Fruit fly (Drosophila melanogaster) whole organism, embryonic: ENCODE measurements around the gene CG15930.

Source experiments
- Atf6 ChIP-seq: fragments of 200-800 bp; sonication (Bioruptor generic); IDR thresholded peaks from 2 replicates; pipeline ENCODE4 v1.3.6; 2022; ENCODE audit warnings: missing biosample characterization, missing genetic modification characterization
- BtbVII ChIP-seq: fragments of 200-800 bp; sonication (Bioruptor generic); optimal IDR thresholded peaks from 3 replicates; lab custom pipeline; 2017; ENCODE audit warnings: missing biosample characterization, mild to moderate bottlenecking, missing genetic modification characterization
- CG11247 ChIP-seq: fragments of 200-800 bp; sonication (Bioruptor generic); IDR thresholded peaks from 2 replicates; pipeline ENCODE4 v1.3.6; 2022; ENCODE audit warnings: missing biosample characterization, missing genetic modification characterization
- CG11504 ChIP-seq: fragments of 200-800 bp; sonication (Bioruptor generic); optimal IDR thresholded peaks from 3 replicates; lab custom pipeline; 2019; ENCODE audit warnings: missing biosample characterization, mild to moderate bottlenecking, missing genetic modification characterization, moderate library complexity
- CG13287 ChIP-seq: fragments of 200-800 bp; sonication (Bioruptor generic); IDR thresholded peaks from 2 replicates; pipeline ENCODE4 v1.3.6; 2022; ENCODE audit warnings: missing biosample characterization, missing genetic modification characterization; ENCODE audit not compliant: partially characterized antibody
- CG13894 ChIP-seq: fragments of 200-800 bp; sonication (Bioruptor generic); optimal IDR thresholded peaks from 3 replicates; lab custom pipeline; 2018; ENCODE audit warnings: missing biosample characterization, mild to moderate bottlenecking, missing genetic modification characterization, moderate library complexity
- CG14667 ChIP-seq: fragments of 200-800 bp; sonication (Bioruptor generic); IDR thresholded peaks from 2 replicates; pipeline ENCODE4 v1.3.6; 2022; ENCODE audit warnings: missing biosample characterization, missing genetic modification characterization
- CG15269 ChIP-seq: fragments of 200-800 bp; sonication (Bioruptor generic); optimal IDR thresholded peaks from 2 replicates; lab custom pipeline; 2018; ENCODE audit warnings: missing biosample characterization, mild to moderate bottlenecking, missing genetic modification characterization, moderate library complexity
- CG17385 ChIP-seq: fragments of 200-800 bp; sonication (Bioruptor generic); optimal IDR thresholded peaks from 3 replicates; lab custom pipeline; 2018; ENCODE audit warnings: missing biosample characterization, mild to moderate bottlenecking, missing genetic modification characterization
- CG2199 ChIP-seq: fragments of 200-800 bp; sonication (Bioruptor generic); IDR thresholded peaks from 3 replicates; pipeline ENCODE4 v1.3.6; 2022; ENCODE audit warnings: missing biosample characterization, missing genetic modification characterization
- CG2889 ChIP-seq: fragments of 200-800 bp; sonication (Bioruptor generic); IDR thresholded peaks from 3 replicates; pipeline ENCODE4 v1.3.6; 2022; ENCODE audit warnings: missing biosample characterization, missing genetic modification characterization
- CG32532 ChIP-seq: fragments of 200-800 bp; sonication (Bioruptor generic); IDR thresholded peaks from 2 replicates; pipeline ENCODE4 v1.3.6; 2022; ENCODE audit warnings: missing biosample characterization, missing genetic modification characterization
- CG33213 ChIP-seq: fragments of 200-800 bp; sonication (Bioruptor generic); optimal IDR thresholded peaks from 3 replicates; lab custom pipeline; 2016; ENCODE audit warnings: missing biosample characterization, missing genetic modification characterization
- CG3995 ChIP-seq: fragments of 200-800 bp; sonication (Bioruptor generic); optimal IDR thresholded peaks from 3 replicates; lab custom pipeline; 2016; ENCODE audit warnings: missing biosample characterization, missing genetic modification characterization
- CG42726 ChIP-seq: fragments of 200-800 bp; sonication (Bioruptor generic); IDR thresholded peaks from 2 replicates; pipeline ENCODE4 v1.3.6; 2022; ENCODE audit warnings: missing biosample characterization, missing genetic modification characterization; ENCODE audit not compliant: partially characterized antibody
- CG4854 ChIP-seq: fragments of 200-800 bp; sonication (Bioruptor generic); optimal IDR thresholded peaks from 2 replicates; lab custom pipeline; 2016; ENCODE audit warnings: missing biosample characterization, missing genetic modification characterization, inconsistent platforms
- CG6175 ChIP-seq: fragments of 200-800 bp; sonication (Bioruptor generic); IDR thresholded peaks from 3 replicates; pipeline ENCODE4 v1.3.6; 2022; ENCODE audit warnings: missing biosample characterization, missing genetic modification characterization
- CG8765 ChIP-seq: fragments of 200-800 bp; sonication (Bioruptor generic); IDR thresholded peaks from 2 replicates; pipeline ENCODE4 v1.3.6; 2022; ENCODE audit warnings: missing biosample characterization, missing genetic modification characterization
- Dek ChIP-seq: fragments of 200-800 bp; sonication (Bioruptor generic); optimal IDR thresholded peaks from 3 replicates; lab custom pipeline; 2019; ENCODE audit warnings: missing biosample characterization, mild to moderate bottlenecking, missing genetic modification characterization, moderate library complexity
- Drgx ChIP-seq: fragments of 200-800 bp; sonication (Bioruptor generic); IDR thresholded peaks from 2 replicates; pipeline ENCODE4 v1.3.6; 2022; ENCODE audit warnings: missing biosample characterization, missing genetic modification characterization
- Eip74EF ChIP-seq, 2 experiments: fragments of 200-800 bp in 1 of 2; fragments of >200 bp in 1 of 2; sonication (Bioruptor generic) in 1 of 2; optimal IDR thresholded peaks; 2 replicates each; lab custom pipeline; 2017 to 2019; ENCODE audit warnings: missing biosample characterization in 2 of 2, missing genetic modification characterization in 2 of 2, mild to moderate bottlenecking in 1 of 2, moderate library complexity in 1 of 2
- Ets65A ChIP-seq: fragments of 200-800 bp; sonication (Bioruptor generic); peaks from one replicate; lab custom pipeline; 2016; ENCODE audit warnings: missing biosample characterization, missing genetic modification characterization
- Fer1 ChIP-seq: fragments of 200-800 bp; sonication (Bioruptor generic); optimal IDR thresholded peaks from 2 replicates; lab custom pipeline; 2017; ENCODE audit warnings: missing biosample characterization, mild to moderate bottlenecking, missing genetic modification characterization
- Hmr ChIP-seq: fragments of 200-800 bp; sonication (Bioruptor generic); optimal IDR thresholded peaks from 3 replicates; lab custom pipeline; 2017; ENCODE audit warnings: mild to moderate bottlenecking, missing biosample characterization, missing genetic modification reagents, missing genetic modification characterization
- Jarid2 ChIP-seq: fragments of 200-800 bp; sonication (Bioruptor generic); optimal IDR thresholded peaks from 3 replicates; lab custom pipeline; 2017; ENCODE audit warnings: mild to moderate bottlenecking, missing biosample characterization, missing genetic modification reagents, missing genetic modification characterization
- Med ChIP-seq: fragments of 200-800 bp; sonication (Bioruptor generic); peaks from one replicate; lab custom pipeline; 2016; ENCODE audit warnings: missing biosample characterization, missing genetic modification characterization, mild to moderate bottlenecking, inconsistent platforms, moderate library complexity
- NC2α ChIP-seq: fragments of 200-800 bp; sonication (Bioruptor generic); optimal IDR thresholded peaks from 2 replicates; lab custom pipeline; 2016; ENCODE audit warnings: missing biosample characterization, missing genetic modification characterization
- Opbp ChIP-seq: fragments of 200-800 bp; sonication (Bioruptor generic); IDR thresholded peaks from 3 replicates; pipeline ENCODE4 v1.3.6; 2022; ENCODE audit warnings: missing biosample characterization, missing genetic modification characterization; ENCODE audit not compliant: partially characterized antibody
- Scr ChIP-seq: fragments of 200-800 bp; sonication (Bioruptor generic); IDR thresholded peaks from 2 replicates; pipeline ENCODE4 v1.3.6; 2022; ENCODE audit warnings: missing biosample characterization, missing genetic modification characterization; ENCODE audit not compliant: partially characterized antibody
- Sry-β ChIP-seq: fragments of 200-800 bp; sonication (Bioruptor generic); optimal IDR thresholded peaks from 2 replicates; lab custom pipeline; 2018; ENCODE audit warnings: missing biosample characterization, mild to moderate bottlenecking, missing genetic modification characterization, moderate library complexity
- Trl ChIP-seq, 3 experiments: fragments of >200 bp in 2 of 3; fragments of 200-800 bp in 1 of 3; sonication (Bioruptor generic) in 1 of 3; optimal IDR thresholded peaks; 2 replicates in 1 of 3; 3 replicates in 2 of 3; lab custom pipeline; 2016 to 2017; ENCODE audit warnings: missing biosample characterization in 1 of 3, missing genetic modification characterization in 1 of 3
- Usf ChIP-seq: fragments of 200-800 bp; sonication (Bioruptor generic); optimal IDR thresholded peaks from 2 replicates; lab custom pipeline; 2017; ENCODE audit warnings: missing genotype, missing biosample characterization, missing genetic modification characterization
- crol ChIP-seq: fragments of 200-800 bp; sonication (Bioruptor generic); IDR thresholded peaks from 2 replicates; pipeline ENCODE4 v1.3.6; 2022; ENCODE audit warnings: missing biosample characterization, missing genetic modification characterization
- dysf ChIP-seq: fragments of 200-800 bp; sonication (Bioruptor generic); IDR thresholded peaks from 3 replicates; pipeline ENCODE4 v1.3.6; 2022; ENCODE audit warnings: missing biosample characterization, missing genetic modification characterization
- fd102C ChIP-seq: fragments of 200-800 bp; sonication (Bioruptor generic); optimal IDR thresholded peaks from 2 replicates; lab custom pipeline; 2018; ENCODE audit warnings: missing biosample characterization, mild to moderate bottlenecking, missing genetic modification characterization, moderate library complexity
- fd3F ChIP-seq: fragments of 200-800 bp; sonication (Bioruptor generic); optimal IDR thresholded peaks from 2 replicates; lab custom pipeline; 2018; ENCODE audit warnings: missing biosample characterization, mild to moderate bottlenecking, missing genetic modification characterization, moderate library complexity
- gfzf ChIP-seq: fragments of 200-800 bp; sonication (Bioruptor generic); optimal IDR thresholded peaks from 2 replicates; lab custom pipeline; 2016; ENCODE audit warnings: missing biosample characterization, mild to moderate bottlenecking, missing genetic modification characterization, moderate library complexity
- ham ChIP-seq: fragments of 200-800 bp; sonication (Bioruptor generic); IDR thresholded peaks from 2 replicates; pipeline ENCODE4 v1.3.6; 2022; ENCODE audit warnings: missing biosample characterization, missing genetic modification characterization
- hkb ChIP-seq, 2 experiments: fragments of 200-800 bp in 1 of 2; fragments of >200 bp in 1 of 2; sonication (Bioruptor generic) in 1 of 2; IDR thresholded peaks in 1 of 2; optimal IDR thresholded peaks in 1 of 2; 2 replicates each; pipeline versions ENCODE4 v1.3.6 to Lab custom; 2017 to 2022; ENCODE audit warnings: missing biosample characterization in 1 of 2, missing genetic modification characterization in 1 of 2
- ken ChIP-seq: fragments of 200-800 bp; sonication (Bioruptor generic); IDR thresholded peaks from 3 replicates; pipeline ENCODE4 v1.3.6; 2022; ENCODE audit warnings: missing biosample characterization, missing genetic modification characterization
- nmo ChIP-seq: fragments of 200-800 bp; sonication (Bioruptor generic); optimal IDR thresholded peaks from 2 replicates; lab custom pipeline; 2018; ENCODE audit warnings: missing biosample characterization, mild to moderate bottlenecking, missing genetic modification characterization, moderate library complexity
- onecut ChIP-seq: fragments of 200-800 bp; sonication (Bioruptor generic); IDR thresholded peaks from 2 replicates; pipeline ENCODE4 v1.3.6; 2022; ENCODE audit warnings: missing biosample characterization, missing genetic modification characterization
- pita ChIP-seq: fragments of 200-800 bp; sonication (Bioruptor generic); optimal IDR thresholded peaks from 2 replicates; lab custom pipeline; 2017; ENCODE audit warnings: missing biosample characterization, mild to moderate bottlenecking, missing genetic modification characterization
- prd ChIP-seq, 3 experiments: fragments of >200 bp in 2 of 3; fragments of 200-800 bp in 1 of 3; sonication (Bioruptor generic) in 1 of 3; optimal IDR thresholded peaks in 2 of 3; IDR thresholded peaks in 1 of 3; 2 replicates in 2 of 3; 3 replicates in 1 of 3; pipeline versions ENCODE4 v1.3.6 to Lab custom; 2017 to 2022; ENCODE audit warnings: missing biosample characterization in 1 of 3, missing genetic modification characterization in 1 of 3
- schlank ChIP-seq: fragments of 200-800 bp; sonication (Bioruptor generic); optimal IDR thresholded peaks from 2 replicates; lab custom pipeline; 2018; ENCODE audit warnings: missing biosample characterization, mild to moderate bottlenecking, missing genetic modification characterization
- sisA ChIP-seq: fragments of 200-800 bp; sonication (Bioruptor generic); IDR thresholded peaks from 2 replicates; pipeline ENCODE4 v1.3.6; 2022; ENCODE audit warnings: missing biosample characterization, missing genetic modification characterization
- tll ChIP-seq, 2 experiments: fragments of 200-800 bp in 1 of 2; fragments of >200 bp in 1 of 2; sonication (Bioruptor generic) in 1 of 2; optimal IDR thresholded peaks; 2 replicates each; lab custom pipeline; 2017 to 2019; ENCODE audit warnings: missing biosample characterization in 2 of 2, missing genetic modification characterization in 2 of 2, mild to moderate bottlenecking in 1 of 2, moderate library complexity in 1 of 2
- tx ChIP-seq: fragments of 200-800 bp; sonication (Bioruptor generic); optimal IDR thresholded peaks from 2 replicates; lab custom pipeline; 2016; ENCODE audit warnings: missing biosample characterization, missing genetic modification characterization

The CG15930 gene

dm6 chrX:5339970-5340369 lies 22.9 kb upstream of the CG15930 start, which contains the start of gene SK (continued):
- peak; percentile 57; the same call in 2 of the 3 replicates for TF ChIP-seq ken (GFP tag; lab: Robert Waterston, UW)
- TF ChIP-seq pita (GFP tag; lab: Kevin White, UChicago): no peak
- peak; percentile 48; the same call in 1 of the 2 replicates for TF ChIP-seq CG32532 (GFP tag; lab: Robert Waterston, UW)
- TF ChIP-seq CG3995 (GFP tag; lab: Kevin White, UChicago): no peak
- TF ChIP-seq CG6175 (GFP tag; lab: Robert Waterston, UW): no peak
- TF ChIP-seq Usf: no peak
- TF ChIP-seq Atf6 (GFP tag; lab: Robert Waterston, UW): no peak
- TF ChIP-seq CG13894 (tag; lab: Kevin White, UChicago): peak; percentile 65
- 0 out of 2 replicates have a peak, but pooled peaks have one; percentile 20 for TF ChIP-seq Drgx (GFP tag; lab: Robert Waterston, UW)
- TF ChIP-seq Trl (optimal IDR thresholded peaks at IDR 0.05; lab: Kevin White, UChicago): peak; percentile 64 to 76
- TF ChIP-seq Trl (GFP tag; optimal IDR thresholded peaks at IDR 0.05; lab: Kevin White, UChicago): no peak
- no peak for TF ChIP-seq Ets65A (GFP tag; lab: Kevin White, UChicago)
- TF ChIP-seq Scr (GFP tag; lab: Robert Waterston, UW): no peak
- no peak for TF ChIP-seq Dek (tag; lab: Kevin White, UChicago)
- peak; percentile 67 for TF ChIP-seq Med (GFP tag; lab: Kevin White, UChicago)
- no peak for TF ChIP-seq Eip74EF (GFP tag; optimal IDR thresholded peaks at IDR 0.05; lab: Kevin White, UChicago)
- no peak for TF ChIP-seq ham
- 0 out of 2 replicates have a peak, but pooled peaks have one; percentile 10 for TF ChIP-seq CG8765 (GFP tag; lab: Robert Waterston, UW)
- no peak for TF ChIP-seq tll (GFP tag; optimal IDR thresholded peaks at IDR 0.05; lab: Kevin White, UChicago)
- TF ChIP-seq prd (optimal IDR thresholded peaks at IDR 0.05; lab: Kevin White, UChicago): no peak
- TF ChIP-seq prd (GFP tag; IDR thresholded peaks at IDR 0.05; lab: Robert Waterston, UW): no peak
- no peak for TF ChIP-seq hkb (optimal IDR thresholded peaks at IDR 0.05; lab: Kevin White, UChicago)
- 0 out of 2 replicates have a peak, but pooled peaks have one; percentile 18 for TF ChIP-seq hkb (GFP tag; IDR thresholded peaks at IDR 0.05; lab: Robert Waterston, UW)
- TF ChIP-seq tx (GFP tag; lab: Kevin White, UChicago): no peak
- peak; percentile 75 for TF ChIP-seq Jarid2
- TF ChIP-seq Sry-β (GFP tag; lab: Kevin White, UChicago): no peak
- peak; percentile 26; the same call in 1 of the 2 replicates for TF ChIP-seq CG13287 (GFP tag; lab: Robert Waterston, UW)
- TF ChIP-seq nmo (GFP tag; lab: Kevin White, UChicago): no peak
- peak; percentile 30 for TF ChIP-seq onecut
- no peak for TF ChIP-seq CG33213 (GFP tag; lab: Kevin White, UChicago)
- peak; percentile 80 for TF ChIP-seq crol (GFP tag; lab: Robert Waterston, UW)
- TF ChIP-seq CG17385 (GFP tag; lab: Kevin White, UChicago): peak; percentile 84
- TF ChIP-seq, all 482 proteins: peak for 40

DNA sequence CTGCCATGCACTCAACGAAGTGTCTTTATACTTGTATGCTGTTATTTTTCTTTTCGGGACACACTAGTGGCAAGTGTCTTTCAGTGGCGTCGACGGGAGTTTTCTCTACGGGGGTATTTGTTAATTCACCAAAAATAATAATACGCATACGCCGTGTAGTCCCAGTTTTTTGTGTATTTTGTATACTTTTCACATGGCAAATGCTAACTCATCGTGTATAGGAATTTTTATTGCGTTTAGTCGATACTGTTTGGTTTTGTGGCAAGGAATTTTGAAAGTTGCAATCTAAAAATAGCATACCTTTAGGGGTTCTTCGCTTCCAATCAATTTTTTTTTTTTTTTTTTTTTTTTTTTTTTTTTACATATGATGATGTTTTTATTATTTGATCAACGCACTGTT lies 21.3 kb upstream of the CG15930 start:
- TF ChIP-seq dysf (GFP tag; lab: Robert Waterston, UW) (0 out of 3 replicates have a peak, but pooled peaks have one; percentile 6), CG42726 (no peak), gfzf (GFP tag; lab: Kevin White, UChicago) (no peak), sisA (GFP tag; lab: Robert Waterston, UW) (peak; percentile 19; the same call in 1 of the 2 replicates), Fer1 (GFP tag; lab: Kevin White, UChicago) (no peak), CG14667 (no peak), Hmr (GFP tag; lab: Kevin White, UChicago) (peak; percentile 19), Opbp (GFP tag; lab: Robert Waterston, UW) (no peak), schlank (tag; lab: Kevin White, UChicago) (no peak), fd3F (GFP tag; lab: Kevin White, UChicago) (no peak), CG11504 (tag; lab: Kevin White, UChicago) (peak; percentile 13), fd102C (GFP tag; lab: Kevin White, UChicago) (no peak), BtbVII (GFP tag; lab: Kevin White, UChicago) (no peak), CG17385 (GFP tag; lab: Kevin White, UChicago) (no peak), CG2199 (no peak), CG11247 (GFP tag; lab: Robert Waterston, UW) (no peak), NC2α (GFP tag; lab: Kevin White, UChicago) (no peak), CG4854 (GFP tag; lab: Kevin White, UChicago) (no peak), CG2889 (no peak), CG15269 (tag; lab: Kevin White, UChicago) (no peak)
